Fruit fly (Drosophila melanogaster): ENCODE results near the gene CG11537.

CG11537 gene

dm6 chr3L:3142516-3143382 is 508 bp downstream of the CG11537 start (continued):
- TF ChIP-seq ftz-f1 (GFP tag; optimal IDR thresholded peaks at IDR 0.05), result peak; percentile 3
- TF ChIP-seq zen2 (GFP tag; IDR thresholded peaks at IDR 0.05; ENCODE audit: partially characterized antibody), result no peak
- TF ChIP-seq gsb (GFP tag; IDR thresholded peaks at IDR 0.05), result no peak
- no peak for TF ChIP-seq NC2α (GFP tag; optimal IDR thresholded peaks at IDR 0.05)
- no peak for TF ChIP-seq ewg (GFP tag; optimal IDR thresholded peaks at IDR 0.05)
- TF ChIP-seq CG4404 (GFP tag; IDR thresholded peaks at IDR 0.05), result no peak
- TF ChIP-seq CG3163 (GFP tag; optimal IDR thresholded peaks at IDR 0.05), result no peak
- TF ChIP-seq sqz (GFP tag; optimal IDR thresholded peaks at IDR 0.05), result no peak
- no peak for TF ChIP-seq CG8290 (GFP tag; optimal IDR thresholded peaks at IDR 0.05)
- TF ChIP-seq CG8290 (tag; optimal IDR thresholded peaks at IDR 0.05), result peak in 1 of 2 experiments; percentile 17
- no peak for TF ChIP-seq CG7987 (GFP tag; optimal IDR thresholded peaks at IDR 0.05)
- no peak for TF ChIP-seq CG30403 (GFP tag; optimal IDR thresholded peaks at IDR 0.05)
- TF ChIP-seq lab (GFP tag; optimal IDR thresholded peaks at IDR 0.05), result peak; percentile 8
- no peak for TF ChIP-seq Nf-YA (GFP tag; IDR thresholded peaks at IDR 0.05)
- no peak for TF ChIP-seq CG6813 (GFP tag; optimal IDR thresholded peaks at IDR 0.05)
- no peak for TF ChIP-seq pfk (GFP tag; optimal IDR thresholded peaks at IDR 0.05)
- no peak for TF ChIP-seq CHES-1-like (GFP tag; optimal IDR thresholded peaks at IDR 0.05)
- no peak for TF ChIP-seq CG1832 (GFP tag; optimal IDR thresholded peaks at IDR 0.05)
- peak; percentile 1 for TF ChIP-seq CG18599 (GFP tag; optimal IDR thresholded peaks at IDR 0.05)
- no peak for TF ChIP-seq CG10565 (GFP tag; optimal IDR thresholded peaks at IDR 0.05)
- TF ChIP-seq CG4360 (GFP tag; IDR thresholded peaks at IDR 0.05), result peak; percentile 72
- TF ChIP-seq CG11695 (GFP tag; IDR thresholded peaks at IDR 0.05), result no peak
- no peak for TF ChIP-seq chn (GFP tag; optimal IDR thresholded peaks at IDR 0.05)
- TF ChIP-seq Oli (tag; optimal IDR thresholded peaks at IDR 0.05), result no peak
- TF ChIP-seq tin (GFP tag; optimal IDR thresholded peaks at IDR 0.05), result no peak
- peak; percentile 1 for TF ChIP-seq CG17568 (GFP tag; optimal IDR thresholded peaks at IDR 0.05)
- no peak for TF ChIP-seq Opbp (GFP tag; IDR thresholded peaks at IDR 0.05; ENCODE audit: partially characterized antibody)
- no peak for TF ChIP-seq CG15479 (GFP tag; optimal IDR thresholded peaks at IDR 0.05)
- no peak for TF ChIP-seq zfh2 (GFP tag; optimal IDR thresholded peaks at IDR 0.05)
- no peak for TF ChIP-seq mld (GFP tag; IDR thresholded peaks at IDR 0.05; ENCODE audit: partially characterized antibody)
- TF ChIP-seq phol (tag; optimal IDR thresholded peaks at IDR 0.05), result no peak
- TF ChIP-seq Elba2 (GFP tag; optimal IDR thresholded peaks at IDR 0.05), result no peak
- TF ChIP-seq sens (GFP tag), result no peak
- peak; percentile 57 for TF ChIP-seq sug (tag; optimal IDR thresholded peaks at IDR 0.05)
- TF ChIP-seq Xbp1 (GFP tag; optimal IDR thresholded peaks at IDR 0.05), result peak; percentile 57
- no peak for TF ChIP-seq CkIIα-i1 (GFP tag; IDR thresholded peaks at IDR 0.05)
- TF ChIP-seq MTF-1 (GFP tag; optimal IDR thresholded peaks at IDR 0.05; ENCODE audit: borderline replicate concordance), result no peak
- TF ChIP-seq Atf6 (GFP tag; IDR thresholded peaks at IDR 0.05), result no peak
- TF ChIP-seq CG11398 (GFP tag; optimal IDR thresholded peaks at IDR 0.05), result no peak
- TF ChIP-seq CG3995 (GFP tag; optimal IDR thresholded peaks at IDR 0.05), result peak; percentile 79
- no peak for TF ChIP-seq Lhr (GFP tag; optimal IDR thresholded peaks at IDR 0.05)
- TF ChIP-seq run (tag; optimal IDR thresholded peaks at IDR 0.05), result no peak
- peak; percentile 55 for TF ChIP-seq CG10543 (GFP tag; optimal IDR thresholded peaks at IDR 0.05)
- TF ChIP-seq NFAT (GFP tag; IDR thresholded peaks at IDR 0.05), result no peak
- no peak for TF ChIP-seq CG12744 (GFP tag; optimal IDR thresholded peaks at IDR 0.05)
- no peak for TF ChIP-seq luna (GFP tag; optimal IDR thresholded peaks at IDR 0.05)
- no peak for TF ChIP-seq Scr (GFP tag; IDR thresholded peaks at IDR 0.05; ENCODE audit: partially characterized antibody)
- TF ChIP-seq tx (GFP tag; optimal IDR thresholded peaks at IDR 0.05), result no peak
- no peak for TF ChIP-seq dmrt99B (tag; optimal IDR thresholded peaks at IDR 0.05)

Measured in whole organism, embryonic.